Fruit fly (Drosophila melanogaster) whole organism, pupa: Measurements from ENCODE around the gene CG13694.

Experiments
- CG10348 ChIP-seq: fragments of 200-800 bp; sonication (Bioruptor generic); IDR thresholded peaks from 2 replicates; pipeline ENCODE4 v1.3.6; 2022; ENCODE audit warnings: missing biosample characterization, missing genetic modification characterization
- CG14655 ChIP-seq: fragments of 200-800 bp; sonication (Bioruptor generic); optimal IDR thresholded peaks from 3 replicates; lab custom pipeline; 2017; ENCODE audit warnings: mild to moderate bottlenecking, missing biosample characterization, missing genetic modification reagents, missing genetic modification characterization
- CG15710 ChIP-seq: fragments of 200-800 bp; sonication (Bioruptor generic); optimal IDR thresholded peaks from 2 replicates; lab custom pipeline; 2018; ENCODE audit warnings: missing biosample characterization, mild to moderate bottlenecking, missing genetic modification characterization, moderate library complexity
- CG8159 ChIP-seq: fragments of 200-800 bp; sonication (Bioruptor generic); optimal IDR thresholded peaks from 3 replicates; lab custom pipeline; 2018; ENCODE audit warnings: missing biosample characterization, mild to moderate bottlenecking, missing genetic modification characterization, moderate library complexity
- CG9948 ChIP-seq: fragments of 200-800 bp; sonication (Bioruptor generic); optimal IDR thresholded peaks from 2 replicates; lab custom pipeline; 2018; ENCODE audit warnings: missing biosample characterization, mild to moderate bottlenecking, missing genetic modification characterization, moderate library complexity
- Pif1A ChIP-seq: fragments of 200-800 bp; sonication (Bioruptor generic); optimal IDR thresholded peaks from 3 replicates; lab custom pipeline; 2016; ENCODE audit warnings: missing biosample characterization, missing genetic modification characterization
- Snoo ChIP-seq: fragments of 200-800 bp; sonication (Bioruptor generic); optimal IDR thresholded peaks from 3 replicates; lab custom pipeline; 2017; ENCODE audit warnings: missing biosample characterization, mild to moderate bottlenecking, missing genetic modification characterization, inconsistent platforms
- rn ChIP-seq: fragments of 200-800 bp; sonication (Bioruptor generic); IDR thresholded peaks from 2 replicates; pipeline ENCODE4 v1.3.6; 2022; ENCODE audit warnings: missing biosample characterization, missing genetic modification characterization

DNA sequence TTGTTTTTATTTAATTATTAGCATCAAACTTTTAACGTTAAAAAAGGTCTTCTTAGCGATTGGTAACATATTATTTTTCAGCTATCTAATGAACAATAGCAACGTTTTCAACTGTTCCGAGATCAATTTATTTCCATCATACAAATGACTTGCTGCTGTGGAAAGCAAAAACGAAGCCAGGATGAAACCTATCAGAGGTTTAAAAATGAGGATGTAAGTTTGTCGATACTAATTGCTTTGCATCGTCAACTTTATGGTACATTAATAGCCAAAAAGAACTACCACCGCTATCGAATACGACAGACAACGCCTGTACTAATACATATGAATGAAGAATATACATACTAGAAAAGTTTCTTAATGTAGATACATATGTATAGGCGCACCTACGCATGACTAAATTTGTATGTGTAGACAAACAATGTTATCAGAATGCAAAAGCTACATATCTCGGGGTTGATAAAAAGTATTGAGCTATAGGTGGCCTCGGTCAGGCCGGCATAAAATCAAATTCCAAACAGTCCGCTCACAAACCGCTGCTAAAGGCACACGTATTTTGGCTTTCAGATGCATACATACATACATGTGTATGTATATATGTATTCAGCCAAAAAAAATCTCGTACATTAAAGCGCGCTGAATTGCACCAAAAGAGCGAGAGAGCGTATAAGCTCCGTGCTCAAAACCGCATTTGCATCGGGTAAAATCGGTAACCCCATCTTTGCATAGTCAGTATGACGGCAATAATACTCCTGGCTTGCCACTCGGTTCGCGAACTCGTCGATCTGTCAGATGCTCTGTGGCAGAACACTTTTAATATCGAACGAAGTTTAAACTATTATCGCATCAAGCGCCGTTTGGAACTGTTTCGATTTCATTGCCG is 44.2 kb downstream of the CG13694 start:
- TF ChIP-seq CG15710 (no peak), Snoo (tag; lab: Kevin White, UChicago) (no peak), CG9948 (tag; lab: Kevin White, UChicago) (no peak), CG8159 (tag; lab: Kevin White, UChicago) (no peak), Pif1A (GFP tag; lab: Kevin White, UChicago) (no peak), rn (GFP tag; lab: Robert Waterston, UW) (no peak), CG14655 (GFP tag; lab: Kevin White, UChicago) (no peak), CG10348 (GFP tag; lab: Robert Waterston, UW) (no peak)
